Fruit fly (Drosophila melanogaster): Measurements from ENCODE around the gene CG34241.

CG34241 gene

DNA sequence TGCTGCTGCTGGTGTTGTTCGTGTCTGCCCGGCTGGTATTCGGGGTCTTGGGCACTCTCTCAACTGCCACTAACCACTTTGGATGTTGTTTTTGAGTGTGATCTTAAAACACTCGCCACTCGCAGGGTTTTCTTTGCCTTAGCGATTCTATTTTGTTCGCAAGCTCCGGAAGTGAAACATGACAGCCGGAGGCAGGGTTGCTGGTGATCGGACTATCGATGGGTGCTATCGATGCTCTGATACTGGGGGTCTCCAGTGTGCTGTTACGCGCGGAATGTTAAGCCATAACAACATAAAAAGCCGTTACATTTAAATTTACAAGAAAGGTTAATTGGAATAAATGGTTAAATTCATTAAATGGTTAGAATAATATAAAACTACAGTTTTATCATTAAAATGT is 2.8 kb upstream of the CG34241 start, which contains the start of gene yps (continued):
- TF ChIP-seq Ada2b (GFP tag; IDR thresholded peaks at IDR 0.05): peak; percentile 77; the same call in 1 of the 2 replicates
- peak; percentile 61 for TF ChIP-seq CG1602 (GFP tag; optimal IDR thresholded peaks at IDR 0.05)
- peak; percentile 95; the same call in 2 of the 3 replicates for TF ChIP-seq gce (GFP tag; IDR thresholded peaks at IDR 0.05)
- no peak for TF ChIP-seq CG4404 (GFP tag; IDR thresholded peaks at IDR 0.05)
- peak; percentile 97 for TF ChIP-seq CG12071 (GFP tag; optimal IDR thresholded peaks at IDR 0.05)
- peak; percentile 97 for TF ChIP-seq CG3281 (GFP tag; optimal IDR thresholded peaks at IDR 0.05)
- peak; percentile 86 for TF ChIP-seq Antp (GFP tag; optimal IDR thresholded peaks at IDR 0.05)
- peak; percentile 89 for TF ChIP-seq Bgb (GFP tag; IDR thresholded peaks at IDR 0.05; ENCODE audit: partially characterized antibody)
- TF ChIP-seq Lpt (GFP tag; optimal IDR thresholded peaks at IDR 0.05): no peak
- peak; percentile 93 for TF ChIP-seq dm (GFP tag; optimal IDR thresholded peaks at IDR 0.05)
- peak; percentile 96 for TF ChIP-seq BtbVII (GFP tag; optimal IDR thresholded peaks at IDR 0.05)
- peak; percentile 89 for TF ChIP-seq Hand (GFP tag; optimal IDR thresholded peaks at IDR 0.05)
- TF ChIP-seq CG7786 (GFP tag; optimal IDR thresholded peaks at IDR 0.05): peak; percentile 75
- peak; percentile 84 for TF ChIP-seq CG16863 (GFP tag; optimal IDR thresholded peaks at IDR 0.05)
- TF ChIP-seq CG13296 (GFP tag; optimal IDR thresholded peaks at IDR 0.05): peak; percentile 97
- peak; percentile 78; the same call in 1 of the 2 replicates for TF ChIP-seq toy (GFP tag; IDR thresholded peaks at IDR 0.05)
- peak; percentile 97 for TF ChIP-seq CG1603 (tag; optimal IDR thresholded peaks at IDR 0.05)
- TF ChIP-seq Fer2 (tag; optimal IDR thresholded peaks at IDR 0.05): peak; percentile 89
- peak; percentile 99 for TF ChIP-seq mirr (GFP tag; optimal IDR thresholded peaks at IDR 0.05)
- TF ChIP-seq Camta (GFP tag; optimal IDR thresholded peaks at IDR 0.05): peak; percentile 93
- peak; percentile 92 for TF ChIP-seq Sox100B (GFP tag; optimal IDR thresholded peaks at IDR 0.05)
- peak; percentile 80 for TF ChIP-seq bowl (GFP tag; IDR thresholded peaks at IDR 0.05)
- peak; percentile 56 for TF ChIP-seq wor (GFP tag; IDR thresholded peaks at IDR 0.05)
- TF ChIP-seq cg (GFP tag; optimal IDR thresholded peaks at IDR 0.05): no peak
- TF ChIP-seq CG10979 (tag; optimal IDR thresholded peaks at IDR 0.05): peak; percentile 80
- TF ChIP-seq jumu (GFP tag; optimal IDR thresholded peaks at IDR 0.05): peak; percentile 70
- TF ChIP-seq HLH4C (GFP tag; IDR thresholded peaks at IDR 0.05; ENCODE audit: partially characterized antibody): peak; percentile 76
- peak; percentile 77 for TF ChIP-seq sd (tag; optimal IDR thresholded peaks at IDR 0.05)
- TF ChIP-seq CG4617 (GFP tag; optimal IDR thresholded peaks at IDR 0.05; ENCODE audit: borderline replicate concordance): peak; percentile 75
- TF ChIP-seq Nf-YC (tag; optimal IDR thresholded peaks at IDR 0.05): peak; percentile 78
- peak; percentile 80 for TF ChIP-seq ftz-f1 (GFP tag; optimal IDR thresholded peaks at IDR 0.05)
- TF ChIP-seq HmgD (GFP tag; optimal IDR thresholded peaks at IDR 0.05): peak; percentile 95
- peak; percentile 61 for TF ChIP-seq psq (GFP tag; optimal IDR thresholded peaks at IDR 0.05)
- TF ChIP-seq dysf (GFP tag; IDR thresholded peaks at IDR 0.05): peak; percentile 83
- peak; percentile 100 for TF ChIP-seq Ets97D (GFP tag; optimal IDR thresholded peaks at IDR 0.05)
- peak; percentile 72 for TF ChIP-seq Oaz (GFP tag; IDR thresholded peaks at IDR 0.05)
- peak; percentile 90 for TF ChIP-seq CG8388 (GFP tag; optimal IDR thresholded peaks at IDR 0.05)
- TF ChIP-seq CG7357 (GFP tag; IDR thresholded peaks at IDR 0.05): no peak
- peak; percentile 88 for TF ChIP-seq Bdp1 (GFP tag; optimal IDR thresholded peaks at IDR 0.05)
- no peak for TF ChIP-seq hb (GFP tag; IDR thresholded peaks at IDR 0.05; ENCODE audit: partially characterized antibody)
- TF ChIP-seq Asciz (GFP tag; optimal IDR thresholded peaks at IDR 0.05): peak; percentile 95
- TF ChIP-seq CG31224 (GFP tag; IDR thresholded peaks at IDR 0.05): peak; percentile 78
- TF ChIP-seq wek (GFP tag; optimal IDR thresholded peaks at IDR 0.05): peak; percentile 96
- no peak for TF ChIP-seq D (optimal IDR thresholded peaks at IDR 0.05)
- peak; percentile 89 for TF ChIP-seq D (GFP tag; optimal IDR thresholded peaks at IDR 0.05)
- peak; percentile 50; the same call in 1 of the 3 replicates for TF ChIP-seq CG2889 (GFP tag; IDR thresholded peaks at IDR 0.05)
- TF ChIP-seq CG8281 (tag; optimal IDR thresholded peaks at IDR 0.05): peak; percentile 68
- TF ChIP-seq CG16779 (GFP tag; IDR thresholded peaks at IDR 0.05): peak; percentile 85
- TF ChIP-seq trh (GFP tag; optimal IDR thresholded peaks at IDR 0.05): peak; percentile 93
- peak; percentile 95 for TF ChIP-seq sug (tag; optimal IDR thresholded peaks at IDR 0.05)
- peak; percentile 92 for TF ChIP-seq dati (GFP tag; IDR thresholded peaks at IDR 0.05)
